Fruit fly (Drosophila melanogaster): ENCODE results near the gene S-Lap1.
A peak's percentile ranks its signal among the peaks of the same experiment; 100 is the strongest.

S-Lap1 gene

DNA sequence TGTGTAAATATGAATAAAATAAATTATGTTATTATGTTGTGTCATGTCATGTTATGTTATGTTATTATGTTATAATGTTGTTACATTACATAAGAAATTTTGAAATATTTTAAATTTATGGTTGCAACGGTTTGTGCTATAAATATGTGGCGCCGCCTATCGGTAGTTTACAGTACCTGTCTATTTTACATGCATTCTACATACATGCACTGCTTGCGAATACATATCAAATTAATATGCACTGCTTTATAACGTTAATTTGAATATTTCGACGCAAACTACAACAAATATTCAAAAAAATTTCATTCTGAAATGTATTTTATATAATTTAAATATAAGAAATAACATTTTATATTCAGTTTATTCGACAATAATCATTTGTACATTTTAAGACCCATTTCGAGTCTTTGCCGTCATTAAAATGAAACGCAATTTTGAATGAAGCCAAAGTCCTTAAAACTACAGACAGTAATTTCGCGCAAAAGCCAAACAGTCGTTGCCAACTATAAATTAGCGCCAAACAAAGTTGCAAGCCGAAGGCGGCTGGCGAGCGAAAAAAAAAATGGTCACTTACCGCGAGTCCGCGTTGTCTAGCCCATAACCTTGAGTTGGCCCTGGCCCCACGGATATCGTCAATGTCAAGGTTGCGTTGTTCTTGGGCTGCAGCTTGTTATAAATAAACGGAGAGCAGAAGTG, 35.0 kb downstream of the S-Lap1 start (continued):
- no peak for TF ChIP-seq bcd (GFP tag; optimal IDR thresholded peaks at IDR 0.05)
- peak; percentile 4 for TF ChIP-seq CG4424 (GFP tag; optimal IDR thresholded peaks at IDR 0.05)
- no peak for TF ChIP-seq Fer3 (tag; optimal IDR thresholded peaks at IDR 0.05)
- no peak for TF ChIP-seq CG9215 (GFP tag; IDR thresholded peaks at IDR 0.05)
- 0 out of 2 replicates have a peak, but pooled peaks have one; percentile 11 for TF ChIP-seq Ptx1 (GFP tag; IDR thresholded peaks at IDR 0.05)
- TF ChIP-seq NC2α (GFP tag; optimal IDR thresholded peaks at IDR 0.05), result no peak
- no peak for TF ChIP-seq CkIIα-i1 (GFP tag; IDR thresholded peaks at IDR 0.05)
- no peak for TF ChIP-seq CG17186 (GFP tag; optimal IDR thresholded peaks at IDR 0.05)
- no peak for TF ChIP-seq dan (GFP tag; IDR thresholded peaks at IDR 0.05)
- TF ChIP-seq CG10959 (GFP tag; IDR thresholded peaks at IDR 0.05), result no peak
- TF ChIP-seq tx (GFP tag; optimal IDR thresholded peaks at IDR 0.05), result no peak
- TF ChIP-seq HLH54F (GFP tag; optimal IDR thresholded peaks at IDR 0.05), result no peak
- TF ChIP-seq CG17829 (tag; optimal IDR thresholded peaks at IDR 0.05), result peak; percentile 10
- TF ChIP-seq CG43689 (GFP tag; IDR thresholded peaks at IDR 0.05), result no peak
- TF ChIP-seq CG42726 (GFP tag; IDR thresholded peaks at IDR 0.05; ENCODE audit: partially characterized antibody), result peak; percentile 73
- TF ChIP-seq CG4617 (GFP tag; optimal IDR thresholded peaks at IDR 0.05; ENCODE audit: borderline replicate concordance), result no peak
- no peak for TF ChIP-seq row (GFP tag; IDR thresholded peaks at IDR 0.05)
- no peak for TF ChIP-seq HmgD (GFP tag; optimal IDR thresholded peaks at IDR 0.05)
- TF ChIP-seq CG12104 (GFP tag; optimal IDR thresholded peaks at IDR 0.05), result no peak
- TF ChIP-seq CG8478 (optimal IDR thresholded peaks at IDR 0.05), result peak; percentile 78
- TF ChIP-seq ttk (GFP tag; IDR thresholded peaks at IDR 0.05), result no peak
- TF ChIP-seq CG16815 (GFP tag; optimal IDR thresholded peaks at IDR 0.05), result no peak
- no peak for TF ChIP-seq CG1529 (GFP tag; optimal IDR thresholded peaks at IDR 0.05)
- peak; percentile 96 for TF ChIP-seq CTCF (GFP tag; optimal IDR thresholded peaks at IDR 0.05)
- TF ChIP-seq Myb (GFP tag; optimal IDR thresholded peaks at IDR 0.05), result peak; percentile 97
- TF ChIP-seq CG34224 (GFP tag; IDR thresholded peaks at IDR 0.05; ENCODE audit: partially characterized antibody), result no peak
- TF ChIP-seq CG15073 (GFP tag; optimal IDR thresholded peaks at IDR 0.05), result no peak
- TF ChIP-seq H15 (GFP tag; IDR thresholded peaks at IDR 0.05), result no peak
- no peak for TF ChIP-seq CG7786 (GFP tag; optimal IDR thresholded peaks at IDR 0.05)
- TF ChIP-seq CG17912 (GFP tag; optimal IDR thresholded peaks at IDR 0.05), result no peak
- TF ChIP-seq Vsx1 (GFP tag; optimal IDR thresholded peaks at IDR 0.05), result no peak
- TF ChIP-seq CG2199 (GFP tag; IDR thresholded peaks at IDR 0.05), result 0 out of 3 replicates have a peak, but pooled peaks have one; percentile 26
- TF ChIP-seq CHES-1-like (GFP tag; optimal IDR thresholded peaks at IDR 0.05), result no peak
- no peak for TF ChIP-seq gem (tag; optimal IDR thresholded peaks at IDR 0.05)
- TF ChIP-seq Dbx (GFP tag; IDR thresholded peaks at IDR 0.05), result peak; percentile 45; the same call in 1 of the 3 replicates
- no peak for TF ChIP-seq CG3163 (GFP tag; optimal IDR thresholded peaks at IDR 0.05)
- TF ChIP-seq z (GFP tag; IDR thresholded peaks at IDR 0.05), result no peak
- TF ChIP-seq Dfd (GFP tag; optimal IDR thresholded peaks at IDR 0.05), result peak in 1 of 2 experiments; percentile 46
- no peak for TF ChIP-seq Gsc (GFP tag; IDR thresholded peaks at IDR 0.05)
- no peak for TF ChIP-seq bsh (GFP tag; optimal IDR thresholded peaks at IDR 0.05)
- TF ChIP-seq ssp (GFP tag; IDR thresholded peaks at IDR 0.05), result no peak
- no peak for TF ChIP-seq gt (GFP tag; IDR thresholded peaks at IDR 0.05)
- TF ChIP-seq dimm (GFP tag; IDR thresholded peaks at IDR 0.05), result no peak
- peak; percentile 41 for TF ChIP-seq CG9437 (GFP tag; optimal IDR thresholded peaks at IDR 0.05)
- TF ChIP-seq pnt (GFP tag; optimal IDR thresholded peaks at IDR 0.05), result no peak
- TF ChIP-seq CG11456 (GFP tag; IDR thresholded peaks at IDR 0.05), result no peak
- no peak for TF ChIP-seq Oaz (GFP tag; IDR thresholded peaks at IDR 0.05)
- TF ChIP-seq CG4707 (GFP tag; optimal IDR thresholded peaks at IDR 0.05), result no peak
- no peak for TF ChIP-seq dm (GFP tag; optimal IDR thresholded peaks at IDR 0.05)
- TF ChIP-seq Atf-2 (GFP tag; optimal IDR thresholded peaks at IDR 0.05), result no peak
- peak; percentile 3 for TF ChIP-seq Jarid2 (GFP tag; optimal IDR thresholded peaks at IDR 0.05)
- peak; percentile 26 for TF ChIP-seq Dp (GFP tag; optimal IDR thresholded peaks at IDR 0.05)

Data from whole organism, embryonic.